Comparison of ENCODE assay signal across 1 fruit fly cellular context in the genomic region with DNA sequence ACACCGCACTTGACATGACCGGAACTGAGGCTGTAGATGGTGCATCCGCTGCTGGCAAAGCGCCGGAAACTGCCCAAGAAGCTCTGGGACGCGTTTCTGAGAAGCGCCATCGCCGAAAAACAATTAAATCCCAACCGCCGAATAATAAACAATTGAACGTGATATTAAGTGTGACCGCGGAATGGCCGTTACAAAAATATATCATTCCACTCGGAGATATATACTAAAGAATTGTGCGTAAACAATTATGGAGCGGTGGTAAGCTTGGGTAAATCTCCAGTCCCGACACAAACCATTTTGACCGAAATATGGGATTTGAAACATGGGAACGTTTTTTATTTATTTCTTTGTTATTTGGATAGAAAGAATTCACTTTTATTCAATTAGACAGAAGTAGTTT.
A peak's percentile ranks its signal among the peaks of the same experiment; 100 is the strongest.
TF ChIP-seq lines count a peak whose summit lies in the region.

CG18528 (minus strand) TSS at position 188 of the 400 bp plus-strand sequence.

TF ChIP-seq in whole organism, embryonic, 481 proteins besides CTCF, POLR2A, EP300 and RAD21 (continued from another document):
- TF ChIP-seq sob (GFP tag; IDR thresholded peaks at IDR 0.05; lab: Robert Waterston, UW), result no peak
- TF ChIP-seq CG9437 (GFP tag; optimal IDR thresholded peaks at IDR 0.05; lab: Kevin White, UChicago), result no peak
- no peak for TF ChIP-seq CG12219 (GFP tag; optimal IDR thresholded peaks at IDR 0.05; lab: Kevin White, UChicago)
- no peak for TF ChIP-seq danr (GFP tag; IDR thresholded peaks at IDR 0.05; lab: Robert Waterston, UW)
- TF ChIP-seq Rfx (GFP tag; IDR thresholded peaks at IDR 0.05; lab: Robert Waterston, UW), result no peak
- TF ChIP-seq CG14667 (GFP tag; IDR thresholded peaks at IDR 0.05; lab: Robert Waterston, UW), result no peak
- no peak for TF ChIP-seq CG4707 (GFP tag; optimal IDR thresholded peaks at IDR 0.05; lab: Kevin White, UChicago)
- no peak for TF ChIP-seq crol (GFP tag; IDR thresholded peaks at IDR 0.05; lab: Robert Waterston, UW)
- no peak for TF ChIP-seq Oli (tag; optimal IDR thresholded peaks at IDR 0.05; lab: Kevin White, UChicago)
- TF ChIP-seq exex (tag; optimal IDR thresholded peaks at IDR 0.05; lab: Kevin White, UChicago), result peak; percentile 6
- TF ChIP-seq ken (GFP tag; IDR thresholded peaks at IDR 0.05; lab: Robert Waterston, UW), result no peak
- no peak for TF ChIP-seq lov (optimal IDR thresholded peaks at IDR 0.05; lab: Kevin White, UChicago)
- no peak for TF ChIP-seq lov (GFP tag; IDR thresholded peaks at IDR 0.05; lab: Robert Waterston, UW)
- TF ChIP-seq Poxn (GFP tag; IDR thresholded peaks at IDR 0.05; lab: Robert Waterston, UW), result no peak
- peak; percentile 47 for TF ChIP-seq phol (tag; optimal IDR thresholded peaks at IDR 0.05; lab: Kevin White, UChicago)
- no peak for TF ChIP-seq CG31365 (tag; optimal IDR thresholded peaks at IDR 0.05; lab: Kevin White, UChicago)
- no peak for TF ChIP-seq Gug (GFP tag; IDR thresholded peaks at IDR 0.05; lab: Robert Waterston, UW)
- TF ChIP-seq HLHmδ (GFP tag; optimal IDR thresholded peaks at IDR 0.05; lab: Kevin White, UChicago), result no peak
- no peak for TF ChIP-seq CG10209 (GFP tag; optimal IDR thresholded peaks at IDR 0.05; lab: Kevin White, UChicago)
- TF ChIP-seq MTF-1 (GFP tag; optimal IDR thresholded peaks at IDR 0.05; lab: Kevin White, UChicago; ENCODE audit: borderline replicate concordance), result no peak
- no peak for TF ChIP-seq CG32767 (GFP tag; IDR thresholded peaks at IDR 0.05; lab: Robert Waterston, UW)
- TF ChIP-seq CG4360 (GFP tag; IDR thresholded peaks at IDR 0.05; lab: Robert Waterston, UW), result peak; percentile 12; the same call in 1 of the 2 replicates
- peak; percentile 87 for TF ChIP-seq pita (GFP tag; optimal IDR thresholded peaks at IDR 0.05; lab: Kevin White, UChicago)
- peak; percentile 82 for TF ChIP-seq her (GFP tag; optimal IDR thresholded peaks at IDR 0.05; lab: Kevin White, UChicago)
- TF ChIP-seq Hsf (GFP tag; optimal IDR thresholded peaks at IDR 0.05; lab: Kevin White, UChicago), result no peak
- TF ChIP-seq CG7357 (GFP tag; IDR thresholded peaks at IDR 0.05; lab: Robert Waterston, UW), result no peak
- no peak for TF ChIP-seq CG18262 (tag; optimal IDR thresholded peaks at IDR 0.05; lab: Kevin White, UChicago)
- TF ChIP-seq CG6272 (GFP tag; IDR thresholded peaks at IDR 0.05; lab: Robert Waterston, UW), result no peak
- TF ChIP-seq toy (GFP tag; IDR thresholded peaks at IDR 0.05; lab: Robert Waterston, UW), result no peak
- no peak for TF ChIP-seq Mad (GFP tag; optimal IDR thresholded peaks at IDR 0.05; lab: Kevin White, UChicago)
- TF ChIP-seq knrl (GFP tag; IDR thresholded peaks at IDR 0.05; lab: Robert Waterston, UW; ENCODE audit: partially characterized antibody), result peak; percentile 15; the same call in 1 of the 3 replicates
- no peak for TF ChIP-seq CG10462 (GFP tag; optimal IDR thresholded peaks at IDR 0.05; lab: Kevin White, UChicago)
- no peak for TF ChIP-seq Ada2b (GFP tag; IDR thresholded peaks at IDR 0.05; lab: Robert Waterston, UW)
- peak; percentile 43 for TF ChIP-seq nmo (GFP tag; optimal IDR thresholded peaks at IDR 0.05; lab: Kevin White, UChicago)
- TF ChIP-seq Xbp1 (GFP tag; optimal IDR thresholded peaks at IDR 0.05; lab: Kevin White, UChicago), result no peak
- no peak for TF ChIP-seq CG17359 (tag; optimal IDR thresholded peaks at IDR 0.05; lab: Kevin White, UChicago)
- TF ChIP-seq CG3995 (GFP tag; optimal IDR thresholded peaks at IDR 0.05; lab: Kevin White, UChicago), result peak; percentile 71
- TF ChIP-seq vvl (GFP tag; IDR thresholded peaks at IDR 0.05; lab: Robert Waterston, UW), result 0 out of 2 replicates have a peak, but pooled peaks have one; percentile 10
- TF ChIP-seq da (GFP tag; optimal IDR thresholded peaks at IDR 0.05; lab: Kevin White, UChicago), result no peak
- no peak for TF ChIP-seq CG14860 (GFP tag; IDR thresholded peaks at IDR 0.05; lab: Robert Waterston, UW; ENCODE audit: partially characterized antibody)
- no peak for TF ChIP-seq Asciz (GFP tag; optimal IDR thresholded peaks at IDR 0.05; lab: Kevin White, UChicago)
- TF ChIP-seq cg (GFP tag; optimal IDR thresholded peaks at IDR 0.05; lab: Kevin White, UChicago), result no peak
- TF ChIP-seq Doc3 (GFP tag; IDR thresholded peaks at IDR 0.05; lab: Robert Waterston, UW; ENCODE audit: partially characterized antibody), result no peak
- no peak for TF ChIP-seq NC2β (GFP tag; optimal IDR thresholded peaks at IDR 0.05; lab: Kevin White, UChicago)
- TF ChIP-seq CG33213 (GFP tag; optimal IDR thresholded peaks at IDR 0.05; lab: Kevin White, UChicago), result peak; percentile 66
- TF ChIP-seq gsb-n (tag; optimal IDR thresholded peaks at IDR 0.05; lab: Kevin White, UChicago), result no peak
- no peak for TF ChIP-seq CG14710 (tag; optimal IDR thresholded peaks at IDR 0.05; lab: Kevin White, UChicago)
- no peak for TF ChIP-seq Dad (GFP tag; optimal IDR thresholded peaks at IDR 0.05; lab: Kevin White, UChicago)
- no peak for TF ChIP-seq tup (GFP tag; optimal IDR thresholded peaks at IDR 0.05; lab: Kevin White, UChicago)
- no peak for TF ChIP-seq tgo (GFP tag; IDR thresholded peaks at IDR 0.05; lab: Robert Waterston, UW)
- no peak for TF ChIP-seq CG13296 (GFP tag; optimal IDR thresholded peaks at IDR 0.05; lab: Kevin White, UChicago)
- TF ChIP-seq Ets97D (GFP tag; optimal IDR thresholded peaks at IDR 0.05; lab: Kevin White, UChicago), result peak; percentile 92
- TF ChIP-seq CG7372 (GFP tag; IDR thresholded peaks at IDR 0.05; lab: Robert Waterston, UW), result no peak
- peak; percentile 11; the same call in 1 of the 2 replicates for TF ChIP-seq seq (GFP tag; IDR thresholded peaks at IDR 0.05; lab: Robert Waterston, UW)
- TF ChIP-seq Optix (GFP tag; IDR thresholded peaks at IDR 0.05; lab: Robert Waterston, UW), result no peak
- no peak for TF ChIP-seq Eip74EF (GFP tag; optimal IDR thresholded peaks at IDR 0.05; lab: Kevin White, UChicago)
- no peak for TF ChIP-seq Gsc (GFP tag; IDR thresholded peaks at IDR 0.05; lab: Robert Waterston, UW)
- TF ChIP-seq CG2199 (GFP tag; IDR thresholded peaks at IDR 0.05; lab: Robert Waterston, UW), result no peak
- no peak for TF ChIP-seq CG10321 (GFP tag; IDR thresholded peaks at IDR 0.05; lab: Robert Waterston, UW)
- no peak for TF ChIP-seq hbn (GFP tag; IDR thresholded peaks at IDR 0.05; lab: Robert Waterston, UW; ENCODE audit: partially characterized antibody)
- TF ChIP-seq Nf-YC (tag; optimal IDR thresholded peaks at IDR 0.05; lab: Kevin White, UChicago), result no peak
- TF ChIP-seq D (optimal IDR thresholded peaks at IDR 0.05; lab: Kevin White, UChicago), result no peak
- TF ChIP-seq D (GFP tag; optimal IDR thresholded peaks at IDR 0.05; lab: Kevin White, UChicago), result no peak
- TF ChIP-seq ara (GFP tag; IDR thresholded peaks at IDR 0.05; lab: Robert Waterston, UW), result no peak
